Worm (Caenorhabditis elegans): ENCODE results near the gene Y2H9A.6.

Y2H9A.6 gene

DNA sequence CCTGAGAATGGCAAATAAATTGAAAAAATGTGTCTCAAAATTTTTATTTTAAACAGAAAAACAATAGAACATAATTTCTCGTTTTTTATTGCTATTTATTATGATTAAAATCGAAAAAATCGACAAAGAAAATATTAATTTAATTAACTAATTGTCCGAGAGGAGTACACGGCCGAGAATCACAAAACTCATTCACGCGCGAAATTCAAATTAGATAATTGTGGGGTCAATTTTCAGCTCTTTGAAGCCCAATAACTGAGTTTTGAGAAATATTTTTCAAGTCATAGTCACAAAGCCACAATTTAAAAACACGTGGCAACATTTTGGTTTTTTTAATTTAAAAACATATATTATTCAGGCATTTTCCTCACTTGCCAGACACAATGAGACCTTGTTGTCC, 34.5 kb upstream of the Y2H9A.6 start:
- no peak for TF ChIP-seq mxl-1 (tag; optimal IDR thresholded peaks at IDR 0.05)
- peak; percentile 20 for TF ChIP-seq lsl-1 (GFP tag; optimal IDR thresholded peaks at IDR 0.05)
- peak in 2 of 3 experiments; percentile 5 to 67 for TF ChIP-seq lin-35 (GFP tag; optimal IDR thresholded peaks at IDR 0.05)
- peak; percentile 37; the same call in 1 of the 2 replicates for TF ChIP-seq ceh-91 (GFP tag; IDR thresholded peaks at IDR 0.05)
- 0 out of 2 replicates have a peak, but pooled peaks have one; percentile 23 for TF ChIP-seq aptf-2 (GFP tag; conservative IDR thresholded peaks at IDR 0.05)
- TF ChIP-seq ZK185.1 (tag; optimal IDR thresholded peaks at IDR 0.05; ENCODE audit: poor library complexity, severe bottlenecking): peak; percentile 9
- no peak for TF ChIP-seq let-526 (GFP tag; IDR thresholded peaks at IDR 0.05)
- 0 out of 2 replicates have a peak, but pooled peaks have one; percentile 13 for TF ChIP-seq attf-3 (GFP tag; conservative IDR thresholded peaks at IDR 0.05)
- TF ChIP-seq ztf-28 (GFP tag; IDR thresholded peaks at IDR 0.05): 0 out of 2 replicates have a peak, but pooled peaks have one; percentile 11
- TF ChIP-seq rpc-1 (optimal IDR thresholded peaks at IDR 0.05): no peak
- TF ChIP-seq rpc-1 (tag; optimal IDR thresholded peaks at IDR 0.05): no peak
- no peak for TF ChIP-seq ztf-3 (GFP tag; optimal IDR thresholded peaks at IDR 0.05)
- TF ChIP-seq efl-1 (GFP tag; optimal IDR thresholded peaks at IDR 0.05): peak; percentile 48
- TF ChIP-seq ztf-26 (tag; optimal IDR thresholded peaks at IDR 0.05): no peak
- TF ChIP-seq F37B4.10 (GFP tag; IDR thresholded peaks at IDR 0.05): no peak
- no peak for TF ChIP-seq lin-26 (GFP tag; IDR thresholded peaks at IDR 0.05)
- peak; percentile 5 for TF ChIP-seq unc-130 (GFP tag; optimal IDR thresholded peaks at IDR 0.05)
- peak; percentile 83 for TF ChIP-seq lin-54 (GFP tag; optimal IDR thresholded peaks at IDR 0.05)
- TF ChIP-seq F57A8.1 (GFP tag; optimal IDR thresholded peaks at IDR 0.05): no peak
- no peak for TF ChIP-seq Y53G8AR.9 (GFP tag; conservative IDR thresholded peaks at IDR 0.05)
- TF ChIP-seq F49E8.2 (tag; optimal IDR thresholded peaks at IDR 0.05; ENCODE audit: insufficient read depth): no peak
- TF ChIP-seq K11D2.4 (GFP tag; IDR thresholded peaks at IDR 0.05): no peak
- no peak for TF ChIP-seq ceh-27 (GFP tag; optimal IDR thresholded peaks at IDR 0.05)
- no peak for TF ChIP-seq ekl-4 (GFP tag; IDR thresholded peaks at IDR 0.05)
- TF ChIP-seq madf-8 (GFP tag; conservative IDR thresholded peaks at IDR 0.05): peak; percentile 41; the same call in 1 of the 2 replicates
- peak; percentile 26 for TF ChIP-seq dpl-1 (GFP tag; optimal IDR thresholded peaks at IDR 0.05)
- no peak for TF ChIP-seq rcor-1 (GFP tag; IDR thresholded peaks at IDR 0.05)
- TF ChIP-seq pbrm-1 (GFP tag; IDR thresholded peaks at IDR 0.05): no peak
- peak; percentile 35 for TF ChIP-seq xnd-1 (tag; optimal IDR thresholded peaks at IDR 0.05)

DNA sequence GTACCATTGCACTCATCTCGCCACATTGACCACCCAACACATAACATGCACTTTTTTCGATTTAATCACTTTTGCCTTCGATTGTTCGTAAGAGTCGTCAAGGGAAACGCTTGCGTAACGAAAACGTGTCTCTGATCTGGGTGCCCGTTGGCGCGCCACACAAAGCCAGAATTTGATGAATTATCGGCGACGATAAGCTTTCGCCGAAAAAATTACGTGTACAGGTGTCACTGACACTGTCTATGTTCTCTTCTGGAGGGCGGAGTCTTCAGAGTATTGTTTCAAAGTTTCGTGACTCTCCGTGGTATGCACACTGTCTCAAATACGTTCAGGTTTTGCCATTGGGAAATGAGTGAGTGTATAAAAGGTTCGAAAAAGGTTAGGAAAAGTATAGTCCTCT, 32.9 kb upstream of the Y2H9A.6 start, which contains the start of gene F53F1.4:
F53F1.4 (plus strand) TSS at position 390 of the 400 bp plus-strand sequence.
- no peak for TF ChIP-seq F23B12.7 (tag; optimal IDR thresholded peaks at IDR 0.05; ENCODE audit: insufficient read depth)
- 0 out of 2 replicates have a peak, but pooled peaks have one; percentile 37 for TF ChIP-seq ztf-28 (GFP tag; IDR thresholded peaks at IDR 0.05)
- no peak for TF ChIP-seq rec-8 (tag; optimal IDR thresholded peaks at IDR 0.05)

DNA sequence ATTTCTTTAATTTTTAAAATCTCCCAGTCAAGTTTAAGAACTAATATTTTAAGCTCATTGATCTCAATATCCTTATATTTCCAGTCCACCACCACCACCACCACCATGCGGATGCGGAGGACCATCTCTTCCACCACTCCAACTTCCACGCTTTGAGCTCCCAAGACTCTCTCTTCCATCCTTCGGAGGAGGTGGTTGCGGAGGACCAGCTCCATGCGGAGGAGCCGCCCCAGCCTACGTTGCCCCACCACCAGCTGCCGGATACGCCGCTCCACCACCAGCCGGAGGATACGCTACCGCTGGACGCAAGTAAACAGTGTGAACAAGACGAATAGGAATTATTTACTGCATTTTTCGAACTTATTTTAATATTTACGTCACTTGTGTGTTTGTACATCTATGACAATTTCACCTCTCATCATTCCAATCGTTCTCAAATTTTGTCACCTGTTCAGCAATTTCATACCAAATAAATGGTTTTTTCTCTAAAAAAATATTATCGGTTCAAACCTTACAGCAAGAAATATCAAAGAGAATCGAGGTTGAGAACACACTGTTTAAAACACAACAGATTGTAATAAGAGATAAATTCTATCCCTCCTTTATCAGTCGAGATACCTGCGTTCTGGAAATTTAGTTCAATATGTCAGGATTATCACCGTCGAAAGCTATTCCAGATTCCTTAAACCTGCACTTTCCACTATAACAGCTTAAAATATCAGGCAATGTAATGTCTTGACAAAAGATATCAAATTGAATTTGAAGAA, 32.2 kb upstream of the Y2H9A.6 start:
- peak; percentile 87 for TF ChIP-seq egrh-3 (GFP tag; IDR thresholded peaks at IDR 0.05)
- peak; percentile 91 for TF ChIP-seq zfh-2 (GFP tag; conservative IDR thresholded peaks at IDR 0.05)
- no peak for TF ChIP-seq Y79H2A.3 (GFP tag; conservative IDR thresholded peaks at IDR 0.05)

Measured in whole organism, young adult.